Worm (Caenorhabditis elegans) whole organism, L1 larva: ENCODE data around the gene vps-32.1.

ENCODE experiments used
- C16A3.4 ChIP-seq: fragments of 150-350 bp; optimal IDR thresholded peaks from 2 replicates; lab custom pipeline; 2014; ENCODE audit warnings: missing biosample characterization, missing genetic modification characterization
- F16B12.6 ChIP-seq: fragments of 150-350 bp; optimal IDR thresholded peaks from 2 replicates; lab custom pipeline; 2014; ENCODE audit warnings: missing biosample characterization, missing genetic modification characterization
- Y116A8C.19 ChIP-seq: sonication (generic microtip); optimal IDR thresholded peaks from 2 replicates; lab custom pipeline; 2016; ENCODE audit warnings: missing compliant biosample characterization, missing genetic modification characterization, borderline replicate concordance
- aha-1 ChIP-seq: fragments of 150-350 bp; optimal IDR thresholded peaks from 2 replicates; lab custom pipeline; 2014; ENCODE audit warnings: missing biosample characterization, missing genetic modification characterization
- alr-1 ChIP-seq: fragments of 200-800 bp; sonication (Bioruptor generic); optimal IDR thresholded peaks from 2 replicates; lab custom pipeline; 2018; ENCODE audit warnings: borderline replicate concordance, mild to moderate bottlenecking, missing genetic modification characterization, missing compliant biosample characterization
- blmp-1 ChIP-seq: fragments of 150-350 bp; optimal IDR thresholded peaks from 2 replicates; lab custom pipeline; 2014; ENCODE audit warnings: missing biosample characterization, missing genetic modification characterization
- ceh-8 ChIP-seq: fragments of 200-800 bp; sonication (Bioruptor generic); optimal IDR thresholded peaks from 2 replicates; lab custom pipeline; 2018; ENCODE audit warnings: mild to moderate bottlenecking, missing genetic modification characterization, moderate library complexity, missing compliant biosample characterization
- ceh-82 ChIP-seq, 3 experiments: fragments of 150-350 bp in 1 of 3; sonication (generic microtip) in 2 of 3; optimal IDR thresholded peaks; 2 replicates each; lab custom pipeline; 2014 to 2017; ENCODE audit warnings: missing biosample characterization in 3 of 3, missing genetic modification characterization in 3 of 3
- ceh-90 ChIP-seq: sonication (generic microtip); optimal IDR thresholded peaks from 2 replicates; lab custom pipeline; 2016; ENCODE audit warnings: missing genetic modification characterization, missing compliant biosample characterization
- dpl-1 ChIP-seq, 3 experiments: fragments of 150-350 bp in 2 of 3; sonication (generic microtip) in 1 of 3; optimal IDR thresholded peaks; 2 replicates each; lab custom pipeline; 2014 to 2017; ENCODE audit warnings: missing biosample characterization in 3 of 3, missing genetic modification characterization in 3 of 3, missing genetic modification reagents in 3 of 3
- efl-1 ChIP-seq, 4 experiments: fragments of 150-350 bp; optimal IDR thresholded peaks in 3 of 4; peaks in 1 of 4; 1 replicate in 1 of 4; 2 replicates in 3 of 4; lab custom pipeline; 2014; ENCODE audit warnings: missing biosample characterization in 2 of 4, missing genetic modification characterization in 2 of 4, missing genetic modification reagents in 2 of 4
- efl-3 ChIP-seq: fragments of 200-800 bp; sonication (Bioruptor generic); optimal IDR thresholded peaks from 2 replicates; lab custom pipeline; 2018; ENCODE audit warnings: mild to moderate bottlenecking, missing genetic modification characterization, missing compliant biosample characterization
- egl-13 ChIP-seq: sonication (generic microtip); optimal IDR thresholded peaks from 2 replicates; lab custom pipeline; 2016; ENCODE audit warnings: missing genotype, missing genetic modification reagents, missing genetic modification characterization, missing compliant biosample characterization
- elt-2 ChIP-seq: sonication (generic microtip); optimal IDR thresholded peaks from 2 replicates; lab custom pipeline; 2016; ENCODE audit warnings: missing genetic modification characterization, mild to moderate bottlenecking, inconsistent platforms, missing compliant biosample characterization, missing genetic modification reagents
- hlh-4 ChIP-seq: sonication (generic microtip); optimal IDR thresholded peaks from 2 replicates; lab custom pipeline; 2016; ENCODE audit warnings: mild to moderate bottlenecking, missing genetic modification characterization, missing compliant biosample characterization
- irx-1 ChIP-seq: sonication (generic microtip); optimal IDR thresholded peaks from 2 replicates; lab custom pipeline; 2016; ENCODE audit warnings: missing genetic modification characterization, missing compliant biosample characterization
- isw-1 ChIP-seq: fragments of 200-800 bp; sonication (Bioruptor generic); IDR thresholded peaks from 2 replicates; pipeline ENCODE4 v1.3.6; 2022; ENCODE audit warnings: missing genetic modification characterization, missing compliant biosample characterization
- lin-13 ChIP-seq: fragments of 150-350 bp; optimal IDR thresholded peaks from 2 replicates; lab custom pipeline; 2014; ENCODE audit warnings: missing biosample characterization, missing genetic modification reagents, missing genetic modification characterization
- lin-14 ChIP-seq: fragments of 200-800 bp; sonication (Bioruptor generic); optimal IDR thresholded peaks from 2 replicates; lab custom pipeline; 2018; ENCODE audit warnings: mild to moderate bottlenecking, missing genetic modification characterization, moderate library complexity, missing compliant biosample characterization
- lin-35 ChIP-seq, 2 experiments: fragments of 150-350 bp; optimal IDR thresholded peaks; 2 replicates each; lab custom pipeline; 2014; ENCODE audit warnings: missing biosample characterization in 2 of 2, missing genetic modification characterization in 2 of 2, missing genetic modification reagents in 2 of 2
- lsy-2 ChIP-seq, 2 experiments: fragments of 150-350 bp; optimal IDR thresholded peaks; 2 replicates each; lab custom pipeline; 2014; ENCODE audit warnings: missing biosample characterization in 2 of 2, missing genetic modification characterization in 2 of 2
- mdl-1 ChIP-seq, 2 experiments: fragments of 150-350 bp; optimal IDR thresholded peaks; 2 replicates each; lab custom pipeline; 2014 to 2017; ENCODE audit warnings: missing biosample characterization in 2 of 2, missing genetic modification characterization in 2 of 2, inconsistent platforms in 1 of 2
- mep-1 ChIP-seq: fragments of 150-350 bp; optimal IDR thresholded peaks from 2 replicates; lab custom pipeline; 2014; ENCODE audit warnings: missing biosample characterization, missing genetic modification characterization
- nhr-11 ChIP-seq: fragments of 150-350 bp; optimal IDR thresholded peaks from 2 replicates; lab custom pipeline; 2014; ENCODE audit warnings: missing biosample characterization, missing genetic modification characterization
- nhr-19 ChIP-seq: fragments of 200-800 bp; sonication (Bioruptor generic); conservative IDR thresholded peaks from 2 replicates; pipeline ENCODE4 v1.3.6; 2022; ENCODE audit warnings: missing genetic modification characterization, missing compliant biosample characterization
- nhr-20 ChIP-seq: sonication (generic microtip); optimal IDR thresholded peaks from 2 replicates; lab custom pipeline; 2016; ENCODE audit warnings: mild to moderate bottlenecking, missing genetic modification characterization, missing compliant biosample characterization
- nhr-237 ChIP-seq: fragments of 150-350 bp; optimal IDR thresholded peaks from 2 replicates; lab custom pipeline; 2014; ENCODE audit warnings: missing biosample characterization, missing genetic modification characterization
- nhr-28 ChIP-seq: fragments of 150-350 bp; optimal IDR thresholded peaks from 2 replicates; lab custom pipeline; 2014; ENCODE audit warnings: missing biosample characterization, missing genetic modification characterization
- nhr-47 ChIP-seq: sonication (generic microtip); optimal IDR thresholded peaks from 2 replicates; lab custom pipeline; 2016; ENCODE audit warnings: mild to moderate bottlenecking, missing genetic modification characterization, moderate library complexity, missing compliant biosample characterization
- nhr-71 ChIP-seq: sonication (generic microtip); optimal IDR thresholded peaks from 2 replicates; lab custom pipeline; 2016; ENCODE audit warnings: mild to moderate bottlenecking, missing genetic modification characterization, moderate library complexity, missing compliant biosample characterization
- nhr-76 ChIP-seq: sonication (generic microtip); optimal IDR thresholded peaks from 2 replicates; lab custom pipeline; 2017; ENCODE audit warnings: missing biosample characterization, missing genetic modification characterization
- nhr-85 ChIP-seq: sonication (generic microtip); peaks from one replicate; lab custom pipeline; 2016; ENCODE audit warnings: missing genetic modification characterization, inconsistent platforms, missing compliant biosample characterization
- nhr-90 ChIP-seq: sonication (generic microtip); optimal IDR thresholded peaks from 2 replicates; lab custom pipeline; 2016; ENCODE audit warnings: mild to moderate bottlenecking, missing genetic modification characterization, missing compliant biosample characterization; ENCODE audit not compliant: poor library complexity
- pqm-1 ChIP-seq: sonication (generic microtip); optimal IDR thresholded peaks from 3 replicates; lab custom pipeline; 2017; ENCODE audit warnings: missing biosample characterization, missing genetic modification characterization
- rnt-1 ChIP-seq: sonication (generic microtip); optimal IDR thresholded peaks from 2 replicates; lab custom pipeline; 2016; ENCODE audit warnings: mild to moderate bottlenecking, missing genetic modification characterization, moderate library complexity, missing compliant biosample characterization
- snu-23 ChIP-seq: sonication (generic microtip); optimal IDR thresholded peaks from 2 replicates; lab custom pipeline; 2016; ENCODE audit warnings: missing genetic modification characterization, missing compliant biosample characterization
- sptf-1 ChIP-seq: fragments of 150-350 bp; optimal IDR thresholded peaks from 2 replicates; lab custom pipeline; 2014; ENCODE audit warnings: missing biosample characterization, missing genetic modification characterization
- sup-37 ChIP-seq: fragments of 200-800 bp; sonication (Bioruptor generic); optimal IDR thresholded peaks from 2 replicates; lab custom pipeline; 2018; ENCODE audit warnings: mild to moderate bottlenecking, missing genetic modification characterization, missing compliant biosample characterization
- swsn-7 ChIP-seq: sonication (generic microtip); optimal IDR thresholded peaks from 2 replicates; lab custom pipeline; 2016; ENCODE audit warnings: missing genetic modification characterization, missing compliant biosample characterization
- tbx-2 ChIP-seq: sonication (generic microtip); optimal IDR thresholded peaks from 2 replicates; lab custom pipeline; 2016; ENCODE audit warnings: missing genetic modification characterization, missing compliant biosample characterization
- unc-130 ChIP-seq: fragments of 150-350 bp; optimal IDR thresholded peaks from 2 replicates; lab custom pipeline; 2017; ENCODE audit warnings: missing biosample characterization, missing genetic modification characterization, inconsistent platforms
- vab-15 ChIP-seq: sonication (generic microtip); optimal IDR thresholded peaks from 2 replicates; lab custom pipeline; 2017; ENCODE audit warnings: missing genotype, mild to moderate bottlenecking, missing genetic modification characterization, missing compliant biosample characterization
- xbp-1 ChIP-seq: sonication (generic microtip); optimal IDR thresholded peaks from 2 replicates; lab custom pipeline; 2016; ENCODE audit warnings: missing genetic modification characterization, missing compliant biosample characterization
- zip-4 ChIP-seq: fragments of 200-800 bp; sonication (Bioruptor generic); optimal IDR thresholded peaks from 2 replicates; lab custom pipeline; 2018; ENCODE audit warnings: mild to moderate bottlenecking, missing genetic modification characterization, moderate library complexity, missing compliant biosample characterization

vps-32.1 gene

ce11 chrII:6600973-6601372 is 11.5 kb downstream of the vps-32.1 start, which contains the start of gene vps-33.2 (continued):
- TF ChIP-seq nhr-76 (tag; lab: Kevin White, UChicago) (no peak), egl-13 (tag; lab: Kevin White, UChicago) (no peak), dpl-1 (GFP tag; optimal IDR thresholded peaks at IDR 0.05; lab: Kevin White, UChicago) (peak; percentile 23 to 62 (median 60)), alr-1 (no peak), pqm-1 (no peak), nhr-90 (tag; lab: Kevin White, UChicago) (peak; percentile 0), swsn-7 (tag; lab: Kevin White, UChicago) (peak; percentile 61), isw-1 (GFP tag; lab: Robert Waterston, UW) (no peak), sup-37 (GFP tag; lab: Kevin White, UChicago) (no peak), nhr-47 (tag; lab: Kevin White, UChicago) (peak; percentile 66), snu-23 (GFP tag; lab: Kevin White, UChicago) (peak; percentile 60), nhr-71 (tag; lab: Kevin White, UChicago) (peak; percentile 68), xbp-1 (tag; lab: Kevin White, UChicago) (peak; percentile 33), C16A3.4 (tag; lab: Kevin White, UChicago) (no peak), nhr-85 (tag; lab: Kevin White, UChicago) (peak; percentile 57)

- TF ChIP-seq zip-4 (GFP tag; lab: Kevin White, UChicago) (no peak), nhr-11 (tag; lab: Kevin White, UChicago) (no peak), ceh-8 (GFP tag; lab: Kevin White, UChicago) (no peak), unc-130 (tag; lab: Kevin White, UChicago) (no peak), hlh-4 (tag; lab: Kevin White, UChicago) (no peak), efl-3 (GFP tag; lab: Kevin White, UChicago) (no peak), Y116A8C.19 (tag; lab: Kevin White, UChicago) (no peak), lin-13 (GFP tag; lab: Kevin White, UChicago) (no peak)
- TF ChIP-seq, all 84 proteins: peak for 0
Observed at ce11 chrII:6608626-6609025, 19.1 kb downstream of the vps-32.1 start.

ce11 chrII:6609315-6609842 is 19.9 kb downstream of the vps-32.1 start, which contains the start of gene epg-5:
Gene epg-5, minus strand, starts transcription at chrII:6609365.
- TF ChIP-seq aha-1 (no peak), efl-1 (optimal IDR thresholded peaks at IDR 0.05; lab: Kevin White, UChicago) (peak; percentile 42 to 54), efl-1 (GFP tag; optimal IDR thresholded peaks at IDR 0.05 in 1 of 2; lab: Kevin White, UChicago) (peak; percentile 53 to 80), ceh-90 (tag; lab: Kevin White, UChicago) (no peak), rnt-1 (tag; lab: Kevin White, UChicago) (peak; percentile 31), elt-2 (tag; lab: Kevin White, UChicago) (peak; percentile 11), vab-15 (tag; lab: Kevin White, UChicago) (no peak), snu-23 (GFP tag; lab: Kevin White, UChicago) (peak; percentile 49), irx-1 (tag; lab: Kevin White, UChicago) (no peak), sptf-1 (no peak), pqm-1 (no peak), lin-14 (peak; percentile 60), lsy-2 (tag; optimal IDR thresholded peaks at IDR 0.05; lab: Kevin White, UChicago) (peak; percentile 41 to 57), nhr-20 (peak; percentile 40), nhr-47 (tag; lab: Kevin White, UChicago) (peak; percentile 8), unc-130 (tag; lab: Kevin White, UChicago) (no peak), egl-13 (tag; lab: Kevin White, UChicago) (no peak), nhr-237 (no peak), lin-35 (GFP tag; optimal IDR thresholded peaks at IDR 0.05; lab: Kevin White, UChicago) (peak; percentile 57 to 60), dpl-1 (GFP tag; optimal IDR thresholded peaks at IDR 0.05; lab: Kevin White, UChicago) (peak in 2 of 3 experiments; percentile 46 to 54), C16A3.4 (tag; lab: Kevin White, UChicago) (peak; percentile 6), mdl-1 (tag; optimal IDR thresholded peaks at IDR 0.05; lab: Kevin White, UChicago) (peak in 1 of 2 experiments; percentile 75), sup-37 (GFP tag; lab: Kevin White, UChicago) (no peak), ceh-82 (tag; optimal IDR thresholded peaks at IDR 0.05; lab: Kevin White, UChicago) (peak in 1 of 3 experiments; percentile 14), F16B12.6 (tag; lab: Kevin White, UChicago) (peak; percentile 89), nhr-28 (tag; lab: Kevin White, UChicago) (no peak), nhr-71 (tag; lab: Kevin White, UChicago) (peak; percentile 38), blmp-1 (tag; lab: Kevin White, UChicago) (peak; percentile 41), mep-1 (tag; lab: Kevin White, UChicago) (peak; percentile 65), nhr-19 (GFP tag; lab: Robert Waterston, UW) (no peak), tbx-2 (tag; lab: Kevin White, UChicago) (peak; percentile 8)
- TF ChIP-seq, all 84 proteins: peak for 18
